Worm (Caenorhabditis elegans): ENCODE results near the gene T06A10.107.
A peak's percentile ranks its signal among the peaks of the same experiment; 100 is the strongest.
"Not testable (repeated sequence)": the region's sequence is repeated elsewhere in the genome, so short reads cannot be mapped to it uniquely, and the experiment has no call there.

The T06A10.107 gene

ce11 chrIV:16865487-16865886, 1.8 kb upstream of the T06A10.107 start, which contains the start of gene gtsf-1 (continued):
- TF ChIP-seq Y53G8AR.9 (GFP tag; conservative IDR thresholded peaks at IDR 0.05) = peak; percentile 85
- TF ChIP-seq madf-6 (GFP tag; IDR thresholded peaks at IDR 0.05) = peak; percentile 60
- no peak for TF ChIP-seq nhr-80 (tag; optimal IDR thresholded peaks at IDR 0.05)
- TF ChIP-seq F10E7.11 (tag; optimal IDR thresholded peaks at IDR 0.05) = no peak
- peak; percentile 52 for TF ChIP-seq rcor-1 (GFP tag; IDR thresholded peaks at IDR 0.05)
- TF ChIP-seq F52B5.7 (tag; optimal IDR thresholded peaks at IDR 0.05) = no peak
- no peak for TF ChIP-seq somi-1 (GFP tag; optimal IDR thresholded peaks at IDR 0.05)
- peak; percentile 87; the same call in 1 of the 2 replicates for TF ChIP-seq pbrm-1 (GFP tag; IDR thresholded peaks at IDR 0.05)
- no peak for TF ChIP-seq unc-62 (GFP tag; optimal IDR thresholded peaks at IDR 0.05)
- TF ChIP-seq aptf-3 (GFP tag; IDR thresholded peaks at IDR 0.05) = no peak
- TF ChIP-seq ekl-4 (GFP tag; IDR thresholded peaks at IDR 0.05) = peak; percentile 82
- TF ChIP-seq lin-54 (GFP tag; optimal IDR thresholded peaks at IDR 0.05) = peak; percentile 65
- peak; percentile 28 for TF ChIP-seq dpl-1 (GFP tag; optimal IDR thresholded peaks at IDR 0.05)
- TF ChIP-seq aptf-2 (GFP tag; conservative IDR thresholded peaks at IDR 0.05) = 0 out of 2 replicates have a peak, but pooled peaks have one; percentile 43
- TF ChIP-seq tbp1 (GFP tag; optimal IDR thresholded peaks at IDR 0.05) = peak; percentile 72
- no peak for TF ChIP-seq nfya-2 (GFP tag; IDR thresholded peaks at IDR 0.05)
- no peak for TF ChIP-seq egrh-3 (GFP tag; IDR thresholded peaks at IDR 0.05)
- TF ChIP-seq dpff-1 (tag; optimal IDR thresholded peaks at IDR 0.05) = peak; percentile 29

ce11 chrIV:16866487-16866886, 836 bp upstream of the T06A10.107 start:
- not testable (repeated sequence) for TF ChIP-seq snpc-4 (GFP tag; optimal IDR thresholded peaks at IDR 0.05)
- peak in 1 of 4 experiments; percentile 79 for TF ChIP-seq snpc-4 (tag; optimal IDR thresholded peaks at IDR 0.05)
- TF ChIP-seq Y79H2A.3 (GFP tag; conservative IDR thresholded peaks at IDR 0.05) = peak; percentile 63; the same call in 1 of the 2 replicates
- TF ChIP-seq attf-6 (GFP tag; IDR thresholded peaks at IDR 0.05) = peak; percentile 80
- peak; percentile 81 for TF ChIP-seq madf-3 (GFP tag; IDR thresholded peaks at IDR 0.05)

ce11 chrIV:16868900-16869299, 1.6 kb downstream of the T06A10.107 start, which contains the start of gene T06A10.106:
TSS of gene T06A10.106 (minus strand) at chrIV:16869000.
- TF ChIP-seq mxl-1 (tag; optimal IDR thresholded peaks at IDR 0.05) (no peak), hrde-1 (tag; optimal IDR thresholded peaks at IDR 0.05; ENCODE audit: borderline replicate concordance) (no peak), zim-3 (tag; optimal IDR thresholded peaks at IDR 0.05) (no peak), lir-1 (GFP tag; conservative IDR thresholded peaks at IDR 0.05) (no peak), somi-1 (GFP tag; optimal IDR thresholded peaks at IDR 0.05) (no peak), nhr-179 (tag; optimal IDR thresholded peaks at IDR 0.05) (no peak), sptf-2 (GFP tag; optimal IDR thresholded peaks at IDR 0.05) (no peak)

- TF ChIP-seq hsf-1 (GFP tag; IDR thresholded peaks at IDR 0.05) (peak; percentile 97), attf-6 (GFP tag; IDR thresholded peaks at IDR 0.05) (peak; percentile 25; the same call in 1 of the 2 replicates), ceh-100 (GFP tag; IDR thresholded peaks at IDR 0.05) (peak; percentile 64)
These were observed 15.1 kb downstream of the T06A10.107 start for ce11 chrIV:16882414-16882813.

- TF ChIP-seq rcor-1 (GFP tag; IDR thresholded peaks at IDR 0.05) = no peak
- TF ChIP-seq tbp1 (GFP tag; optimal IDR thresholded peaks at IDR 0.05) = no peak
- TF ChIP-seq nhr-179 (tag; optimal IDR thresholded peaks at IDR 0.05) = no peak
- TF ChIP-seq F22D6.2 (tag; optimal IDR thresholded peaks at IDR 0.05) = no peak
- peak; percentile 55; the same call in 1 of the 2 replicates for TF ChIP-seq attf-6 (GFP tag; IDR thresholded peaks at IDR 0.05)
- TF ChIP-seq dpff-1 (tag; optimal IDR thresholded peaks at IDR 0.05) = no peak
- TF ChIP-seq snpc-4 (GFP tag; optimal IDR thresholded peaks at IDR 0.05) = no peak
- TF ChIP-seq snpc-4 (tag; optimal IDR thresholded peaks at IDR 0.05) = peak in 1 of 4 experiments; percentile 52
- TF ChIP-seq zfh-2 (GFP tag; conservative IDR thresholded peaks at IDR 0.05) = no peak
- TF ChIP-seq nhr-27 (tag; optimal IDR thresholded peaks at IDR 0.05) = no peak
These were observed 21.3 kb downstream of the T06A10.107 start for ce11 chrIV:16888580-16888979.
